Fruit fly (Drosophila melanogaster): ENCODE results near the gene CG9259.

DNA sequence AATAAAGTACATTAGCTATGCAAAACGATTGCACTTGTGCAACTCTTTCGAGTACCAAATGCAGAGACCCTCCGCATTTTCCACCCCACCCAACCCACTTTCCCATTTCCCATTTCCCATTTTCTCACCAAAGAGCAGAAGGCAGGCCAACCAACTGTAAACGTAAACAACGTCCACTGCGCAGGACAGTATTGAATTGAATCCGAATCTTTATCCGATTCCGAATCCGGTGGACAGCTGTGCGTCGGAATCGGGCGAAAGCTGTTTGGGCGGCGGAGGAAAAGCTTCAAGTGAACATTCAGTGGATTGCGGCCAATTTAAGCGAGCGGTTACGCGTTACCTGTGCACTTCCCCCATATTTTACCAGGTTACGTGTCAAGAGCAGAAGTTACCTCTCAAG is 14.1 kb upstream of the CG9259 start, which contains the start of gene tadr:
- TF ChIP-seq kay (GFP tag; ENCODE audit: borderline replicate concordance): no peak
- no peak for TF ChIP-seq Clk (GFP tag; optimal IDR thresholded peaks at IDR 0.05)
- no peak for TF ChIP-seq tj (GFP tag; optimal IDR thresholded peaks at IDR 0.05)
- no peak for TF ChIP-seq Hr96 (GFP tag; optimal IDR thresholded peaks at IDR 0.05)
- no peak for TF ChIP-seq CG14711 (tag; optimal IDR thresholded peaks at IDR 0.05)
- no peak for TF ChIP-seq bab1 (GFP tag; optimal IDR thresholded peaks at IDR 0.05)
- TF ChIP-seq toe (GFP tag; optimal IDR thresholded peaks at IDR 0.05): no peak
- no peak for TF ChIP-seq CG7101 (tag; optimal IDR thresholded peaks at IDR 0.05)

Measured in whole organism, adult.